Worm (Caenorhabditis elegans) whole organism, early embryonic: ENCODE results near the gene M60.4.

Source experiments
- B0310.2 ChIP-seq: sonication (generic microtip); optimal IDR thresholded peaks from 2 replicates; lab custom pipeline; 2016; ENCODE audit warnings: mild to moderate bottlenecking, missing genetic modification characterization, missing compliant biosample characterization
- F13C5.2 ChIP-seq: sonication (generic microtip); optimal IDR thresholded peaks from 2 replicates; lab custom pipeline; 2017; ENCODE audit warnings: mild to moderate bottlenecking, missing genetic modification characterization, inconsistent platforms, missing compliant biosample characterization
- aly-1 ChIP-seq: sonication (generic microtip); optimal IDR thresholded peaks from 2 replicates; lab custom pipeline; 2016; ENCODE audit warnings: missing genetic modification characterization, missing compliant biosample characterization
- ama-1 ChIP-seq: fragments of 150-350 bp; optimal IDR thresholded peaks from 2 replicates; lab custom pipeline; 2014
- ceh-13 ChIP-seq: fragments of 200-800 bp; sonication (Bioruptor generic); optimal IDR thresholded peaks from 2 replicates; lab custom pipeline; 2018; ENCODE audit warnings: mild to moderate bottlenecking, missing genetic modification characterization, missing compliant biosample characterization
- ceh-36 ChIP-seq: sonication (generic microtip); optimal IDR thresholded peaks from 2 replicates; lab custom pipeline; 2016; ENCODE audit warnings: missing genetic modification characterization, inconsistent platforms, missing compliant biosample characterization
- ets-7 ChIP-seq: sonication (generic microtip); optimal IDR thresholded peaks from 2 replicates; lab custom pipeline; 2016; ENCODE audit warnings: missing genotype, missing genetic modification characterization, missing compliant biosample characterization
- flt-1 ChIP-seq: fragments of 200-800 bp; sonication (Bioruptor generic); IDR thresholded peaks from 2 replicates; pipeline ENCODE4 v1.3.6; 2022; ENCODE audit warnings: missing genetic modification characterization, missing compliant biosample characterization
- hmbx-1 ChIP-seq: sonication (generic microtip); optimal IDR thresholded peaks from 2 replicates; lab custom pipeline; 2016; ENCODE audit warnings: mild to moderate bottlenecking, missing genetic modification characterization, missing compliant biosample characterization
- hmg-4 ChIP-seq: fragments of 200-800 bp; sonication (Bioruptor generic); optimal IDR thresholded peaks from 2 replicates; lab custom pipeline; 2018; ENCODE audit warnings: mild to moderate bottlenecking, missing genetic modification characterization, missing compliant biosample characterization
- hnd-1 ChIP-seq: sonication (generic microtip); optimal IDR thresholded peaks from 2 replicates; lab custom pipeline; 2016; ENCODE audit warnings: missing genetic modification characterization, missing compliant biosample characterization
- pes-1 ChIP-seq: fragments of 200-800 bp; sonication (Bioruptor generic); IDR thresholded peaks from 2 replicates; pipeline ENCODE4 v1.3.6; 2022; ENCODE audit warnings: missing genetic modification reagents, missing genetic modification characterization, missing compliant biosample characterization
- scrt-1 ChIP-seq: fragments of 200-800 bp; sonication (Bioruptor generic); IDR thresholded peaks from 2 replicates; pipeline ENCODE4 v1.3.6; 2022; ENCODE audit warnings: missing genetic modification characterization, missing compliant biosample characterization
- sea-1 ChIP-seq: fragments of 200-800 bp; sonication (Bioruptor generic); conservative IDR thresholded peaks from 2 replicates; pipeline ENCODE4 v1.3.6; 2022; ENCODE audit warnings: missing genetic modification characterization, missing compliant biosample characterization
- tbx-11 ChIP-seq: fragments of 200-800 bp; sonication (Bioruptor generic); IDR thresholded peaks from 2 replicates; pipeline ENCODE4 v1.3.6; 2022; ENCODE audit warnings: missing genetic modification characterization, missing compliant biosample characterization
- tbx-37 ChIP-seq: fragments of 200-800 bp; sonication (Bioruptor generic); conservative IDR thresholded peaks from 2 replicates; pipeline ENCODE4 v1.3.6; 2022; ENCODE audit warnings: missing genetic modification reagents, missing genetic modification characterization, missing compliant biosample characterization
- tra-4 ChIP-seq: sonication (generic microtip); optimal IDR thresholded peaks from 2 replicates; lab custom pipeline; 2017; ENCODE audit warnings: missing genetic modification characterization, missing compliant biosample characterization

M60.4 gene

DNA sequence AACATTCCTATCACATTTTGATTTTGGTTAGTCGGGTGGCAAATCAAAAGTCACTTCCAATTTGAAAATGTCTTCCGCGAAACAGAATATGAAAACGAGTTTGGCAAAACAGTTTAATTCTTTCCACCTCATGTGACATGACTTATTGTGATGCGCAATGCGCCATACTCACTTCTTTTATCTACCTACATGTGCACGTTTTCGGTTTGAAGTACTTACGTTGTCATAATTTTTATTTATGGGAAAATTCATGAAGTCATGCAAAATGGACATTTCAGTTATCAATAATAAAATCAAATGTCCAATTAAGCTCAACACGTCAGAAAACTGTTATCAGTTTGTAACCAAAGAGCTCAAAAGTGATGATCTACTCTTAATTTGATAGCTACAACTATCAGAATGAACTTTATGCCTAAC, 2.5 kb upstream of the M60.4 start:
- TF ChIP-seq tbx-37 (GFP tag; lab: Robert Waterston, UW) = no peak
- no peak for TF ChIP-seq ama-1 (lab: Kevin White, UChicago)
- TF ChIP-seq ceh-13 (GFP tag; lab: Kevin White, UChicago) = no peak
- no peak for TF ChIP-seq tra-4 (tag; lab: Kevin White, UChicago)

DNA sequence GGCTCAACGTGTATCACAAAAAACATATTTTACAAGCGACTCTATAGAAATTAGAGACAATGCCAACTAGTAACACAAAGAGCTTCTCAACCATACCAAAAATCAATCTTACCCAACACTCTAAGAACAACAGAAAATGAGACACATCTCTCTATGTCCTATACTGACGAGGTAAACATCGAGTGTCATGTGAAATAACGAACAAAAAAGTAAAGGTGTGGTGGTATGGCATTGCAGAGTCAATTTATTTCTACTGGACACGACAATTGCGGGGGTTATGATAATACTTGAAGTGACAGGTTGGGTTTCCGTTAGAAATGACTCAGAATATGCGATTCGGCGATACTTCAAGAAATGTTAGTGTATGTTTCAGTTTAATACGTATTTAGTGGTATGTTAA, 401 bp upstream of the M60.4 start:
- no peak for TF ChIP-seq hmg-4 (GFP tag; lab: Kevin White, UChicago)
- no peak for TF ChIP-seq hmbx-1 (tag; lab: Kevin White, UChicago)
- TF ChIP-seq flt-1 (GFP tag; lab: Robert Waterston, UW) = no peak
- no peak for TF ChIP-seq ets-7 (tag; lab: Kevin White, UChicago)
- no peak for TF ChIP-seq sea-1 (GFP tag; lab: Robert Waterston, UW)
- TF ChIP-seq aly-1 (tag; lab: Kevin White, UChicago) = no peak
- TF ChIP-seq scrt-1 = no peak
- no peak for TF ChIP-seq ceh-13 (GFP tag; lab: Kevin White, UChicago)
- no peak for TF ChIP-seq pes-1 (GFP tag; lab: Robert Waterston, UW)
- TF ChIP-seq ceh-36 = no peak
- TF ChIP-seq B0310.2 (tag; lab: Kevin White, UChicago) = no peak
- TF ChIP-seq F13C5.2 (tag; lab: Kevin White, UChicago) = no peak

DNA sequence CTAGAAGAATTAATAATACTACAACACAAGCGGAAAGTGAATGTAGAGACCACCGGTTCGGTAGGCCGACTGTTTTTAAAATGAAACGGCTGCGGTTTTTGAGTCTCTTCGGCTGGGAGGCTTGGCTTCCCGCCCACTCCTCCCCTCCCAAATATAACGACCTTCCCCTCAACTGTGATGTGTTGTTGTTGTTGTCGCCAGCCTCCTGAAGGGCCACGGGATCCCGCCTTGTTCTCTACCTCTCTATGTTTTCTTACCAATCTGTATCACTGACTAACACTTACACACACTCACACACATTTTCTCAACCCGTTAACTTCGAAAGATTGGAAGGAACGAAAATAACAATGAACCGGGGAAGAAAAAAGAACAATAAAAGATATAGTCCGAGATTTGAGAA, 2.6 kb downstream of the M60.4 start:
- TF ChIP-seq F13C5.2 (tag; lab: Kevin White, UChicago) (no peak), flt-1 (GFP tag; lab: Robert Waterston, UW) (no peak), hmbx-1 (tag; lab: Kevin White, UChicago) (no peak), aly-1 (tag; lab: Kevin White, UChicago) (no peak)

DNA sequence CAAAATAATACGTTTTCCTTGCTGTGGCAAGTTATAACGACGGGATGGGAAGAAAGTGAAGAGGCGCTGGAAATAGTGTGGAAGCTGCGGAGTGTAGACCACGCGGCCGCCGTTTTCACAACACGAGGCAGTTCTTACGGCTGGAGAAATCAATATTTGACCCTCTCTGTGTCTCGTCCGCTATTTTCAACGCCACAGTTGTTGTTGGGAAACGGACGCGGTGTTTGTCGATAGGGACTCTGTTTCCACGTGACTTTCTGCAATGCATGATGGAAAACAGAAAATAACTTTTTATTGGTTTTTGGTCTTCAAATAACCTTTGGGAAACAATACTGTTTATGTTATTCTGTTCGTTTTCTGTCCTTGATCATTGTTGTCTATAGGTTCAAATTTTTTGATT, 4.3 kb downstream of the M60.4 start, which contains the start of gene K02A6.3:
Gene K02A6.3 (minus strand): TSS at position 74 of the 400 bp plus-strand sequence.
- no peak for TF ChIP-seq scrt-1
- TF ChIP-seq ceh-36 = no peak
- TF ChIP-seq tbx-37 (GFP tag; lab: Robert Waterston, UW) = no peak
- TF ChIP-seq hmbx-1 (tag; lab: Kevin White, UChicago) = no peak
- TF ChIP-seq hmg-4 (GFP tag; lab: Kevin White, UChicago) = no peak
- no peak for TF ChIP-seq F13C5.2 (tag; lab: Kevin White, UChicago)
- no peak for TF ChIP-seq pes-1 (GFP tag; lab: Robert Waterston, UW)
- TF ChIP-seq tra-4 (tag; lab: Kevin White, UChicago) = no peak
- no peak for TF ChIP-seq tbx-11
- no peak for TF ChIP-seq ama-1 (lab: Kevin White, UChicago)
- no peak for TF ChIP-seq hnd-1 (tag; lab: Kevin White, UChicago)
- TF ChIP-seq ets-7 (tag; lab: Kevin White, UChicago) = no peak
- no peak for TF ChIP-seq flt-1 (GFP tag; lab: Robert Waterston, UW)
- TF ChIP-seq B0310.2 (tag; lab: Kevin White, UChicago) = no peak
- no peak for TF ChIP-seq ceh-13 (GFP tag; lab: Kevin White, UChicago)
- TF ChIP-seq sea-1 (GFP tag; lab: Robert Waterston, UW) = no peak
- no peak for TF ChIP-seq aly-1 (tag; lab: Kevin White, UChicago)

DNA sequence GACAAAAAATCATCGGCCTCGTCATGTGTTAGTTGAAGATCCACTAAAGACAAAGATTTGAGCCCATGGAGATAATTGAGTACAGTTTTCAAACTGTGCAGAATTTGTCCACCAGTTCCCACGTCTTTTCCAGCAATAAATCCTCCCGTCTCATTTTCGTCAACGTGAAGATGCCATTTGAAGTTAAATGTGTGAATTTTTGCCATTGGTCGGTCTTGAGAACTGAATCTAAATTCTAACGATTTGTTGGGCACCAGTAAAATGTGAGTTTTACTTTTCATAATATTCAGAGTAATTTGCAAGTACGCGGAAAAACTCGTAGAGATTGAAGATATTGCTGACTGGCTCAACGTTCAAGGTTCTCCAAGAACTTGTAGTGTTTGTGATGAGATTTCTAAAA, 5.5 kb downstream of the M60.4 start:
- no peak for TF ChIP-seq sea-1 (GFP tag; lab: Robert Waterston, UW)
- TF ChIP-seq ama-1 (lab: Kevin White, UChicago) = no peak
- no peak for TF ChIP-seq aly-1 (tag; lab: Kevin White, UChicago)
- TF ChIP-seq F13C5.2 (tag; lab: Kevin White, UChicago) = no peak
- no peak for TF ChIP-seq hmbx-1 (tag; lab: Kevin White, UChicago)
- no peak for TF ChIP-seq hnd-1 (tag; lab: Kevin White, UChicago)
- TF ChIP-seq ets-7 (tag; lab: Kevin White, UChicago) = no peak
- TF ChIP-seq ceh-36 = no peak
- TF ChIP-seq hmg-4 (GFP tag; lab: Kevin White, UChicago) = no peak
- no peak for TF ChIP-seq tbx-37 (GFP tag; lab: Robert Waterston, UW)
- TF ChIP-seq tbx-11 = no peak
- TF ChIP-seq tra-4 (tag; lab: Kevin White, UChicago) = no peak
- TF ChIP-seq ceh-13 (GFP tag; lab: Kevin White, UChicago) = no peak
- TF ChIP-seq pes-1 (GFP tag; lab: Robert Waterston, UW) = no peak
- no peak for TF ChIP-seq B0310.2 (tag; lab: Kevin White, UChicago)
- TF ChIP-seq flt-1 (GFP tag; lab: Robert Waterston, UW) = no peak
- TF ChIP-seq scrt-1 = no peak

DNA sequence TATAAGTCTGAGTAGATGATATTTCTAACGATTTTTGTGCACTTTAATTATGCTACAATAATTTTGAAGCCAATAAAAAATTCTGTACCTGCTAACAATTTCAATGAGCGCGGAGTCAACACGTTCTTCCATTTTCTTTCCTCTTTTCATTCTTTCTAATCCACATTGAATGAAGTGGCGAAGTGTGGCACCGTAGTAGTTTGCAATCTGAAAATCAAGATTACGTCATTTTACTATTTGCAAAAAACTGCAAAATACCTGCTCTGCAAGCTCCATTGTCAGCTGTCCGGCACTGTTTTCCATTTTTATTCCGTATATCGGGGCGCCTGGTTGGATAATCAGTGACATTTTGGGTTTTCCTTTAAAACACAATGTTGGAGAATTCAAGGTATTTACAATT, 6.9 kb downstream of the M60.4 start:
- no peak for TF ChIP-seq hmbx-1 (tag; lab: Kevin White, UChicago)
- TF ChIP-seq ceh-13 (GFP tag; lab: Kevin White, UChicago) = no peak
- no peak for TF ChIP-seq hnd-1 (tag; lab: Kevin White, UChicago)
- TF ChIP-seq B0310.2 (tag; lab: Kevin White, UChicago) = no peak
- TF ChIP-seq ama-1 (lab: Kevin White, UChicago) = no peak
- TF ChIP-seq aly-1 (tag; lab: Kevin White, UChicago) = no peak
- no peak for TF ChIP-seq sea-1 (GFP tag; lab: Robert Waterston, UW)
- no peak for TF ChIP-seq tbx-11
- TF ChIP-seq pes-1 (GFP tag; lab: Robert Waterston, UW) = no peak
- TF ChIP-seq F13C5.2 (tag; lab: Kevin White, UChicago) = no peak
- TF ChIP-seq ets-7 (tag; lab: Kevin White, UChicago) = no peak
- no peak for TF ChIP-seq scrt-1
- TF ChIP-seq flt-1 (GFP tag; lab: Robert Waterston, UW) = no peak
- TF ChIP-seq tra-4 (tag; lab: Kevin White, UChicago) = no peak

DNA sequence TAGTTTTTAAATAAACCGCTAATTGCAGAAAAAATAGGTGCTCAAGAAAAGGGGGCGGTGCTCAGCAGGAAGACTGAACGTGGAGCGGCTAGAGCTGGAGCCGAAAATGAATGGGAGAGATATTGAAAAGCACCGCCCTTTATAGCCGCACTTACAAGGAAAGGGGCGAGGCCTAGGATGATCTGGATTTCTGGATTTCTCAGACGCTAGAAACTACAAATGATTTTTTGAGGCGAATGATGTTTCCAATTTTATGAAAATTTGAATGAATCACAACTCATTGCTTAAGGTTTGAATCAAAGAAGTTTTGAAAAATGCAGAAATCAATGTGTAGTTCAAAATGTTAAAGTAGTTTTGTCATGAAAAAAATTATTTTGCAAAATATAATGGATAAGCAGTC, 11.2 kb downstream of the M60.4 start, which contains the start of gene K02A6.2:
Gene K02A6.2 (minus strand): TSS at position 101 of the 400 bp plus-strand sequence.
- TF ChIP-seq tbx-11 (no peak), hnd-1 (tag; lab: Kevin White, UChicago) (no peak), F13C5.2 (tag; lab: Kevin White, UChicago) (no peak), ceh-13 (GFP tag; lab: Kevin White, UChicago) (no peak), flt-1 (GFP tag; lab: Robert Waterston, UW) (no peak)
